Fruit fly (Drosophila melanogaster): ENCODE results near the gene CG14621.

CG14621 gene

dm6 chrX:22477689-22478590 lies 33.9 kb downstream of the CG14621 start (continued):
- TF ChIP-seq sim (GFP tag; IDR thresholded peaks at IDR 0.05) (no peak), Dll (GFP tag; IDR thresholded peaks at IDR 0.05; ENCODE audit: partially characterized antibody) (no peak)

dm6 chrX:22479207-22479820 lies 35.3 kb downstream of the CG14621 start:
- peak; percentile 12 for TF ChIP-seq BtbVII (GFP tag; optimal IDR thresholded peaks at IDR 0.05)
- no peak for TF ChIP-seq Jarid2 (GFP tag; optimal IDR thresholded peaks at IDR 0.05)
- TF ChIP-seq Ptx1 (GFP tag; IDR thresholded peaks at IDR 0.05), result 0 out of 2 replicates have a peak, but pooled peaks have one; percentile 29
- TF ChIP-seq Eip74EF (GFP tag; optimal IDR thresholded peaks at IDR 0.05), result peak in 1 of 2 experiments; percentile 36
- no peak for TF ChIP-seq CG4820 (GFP tag; optimal IDR thresholded peaks at IDR 0.05)
- peak; percentile 32 for TF ChIP-seq fd96Cb (tag; optimal IDR thresholded peaks at IDR 0.05)
- TF ChIP-seq Poxn (GFP tag; IDR thresholded peaks at IDR 0.05), result no peak
- no peak for TF ChIP-seq CG12299 (tag; optimal IDR thresholded peaks at IDR 0.05)
- peak in 1 of 2 experiments; percentile 40 for TF ChIP-seq bsh (GFP tag; optimal IDR thresholded peaks at IDR 0.05)
- TF ChIP-seq sr (GFP tag; IDR thresholded peaks at IDR 0.05), result no peak
- no peak for TF ChIP-seq CG4328 (GFP tag; optimal IDR thresholded peaks at IDR 0.05)
- no peak for TF ChIP-seq CG6813 (GFP tag; optimal IDR thresholded peaks at IDR 0.05)
- no peak for TF ChIP-seq CG12071 (GFP tag; optimal IDR thresholded peaks at IDR 0.05)
- TF ChIP-seq Asciz (GFP tag; optimal IDR thresholded peaks at IDR 0.05), result peak; percentile 30
- TF ChIP-seq CG13424 (tag; optimal IDR thresholded peaks at IDR 0.05), result no peak
- TF ChIP-seq CG3847 (GFP tag; IDR thresholded peaks at IDR 0.05), result no peak
- TF ChIP-seq CG31388 (GFP tag; optimal IDR thresholded peaks at IDR 0.05), result no peak
- TF ChIP-seq sob (GFP tag; IDR thresholded peaks at IDR 0.05), result no peak
- TF ChIP-seq CG18262 (tag; optimal IDR thresholded peaks at IDR 0.05), result peak; percentile 58
- TF ChIP-seq Dp (GFP tag; optimal IDR thresholded peaks at IDR 0.05), result no peak
- TF ChIP-seq Stat92E (GFP tag; optimal IDR thresholded peaks at IDR 0.05), result no peak
- no peak for TF ChIP-seq CG14667 (GFP tag; IDR thresholded peaks at IDR 0.05)
- no peak for TF ChIP-seq CG9609 (GFP tag; optimal IDR thresholded peaks at IDR 0.05)
- no peak for TF ChIP-seq CG17912 (GFP tag; optimal IDR thresholded peaks at IDR 0.05)
- peak; percentile 20 for TF ChIP-seq sens (GFP tag)
- peak; percentile 7 for TF ChIP-seq grau (tag; optimal IDR thresholded peaks at IDR 0.05)
- peak; percentile 22 for TF ChIP-seq Sox100B (GFP tag; optimal IDR thresholded peaks at IDR 0.05)
- no peak for TF ChIP-seq crol (GFP tag; IDR thresholded peaks at IDR 0.05)
- TF ChIP-seq Mad (GFP tag; optimal IDR thresholded peaks at IDR 0.05), result no peak
- TF ChIP-seq CG14014 (GFP tag; IDR thresholded peaks at IDR 0.05), result no peak
- no peak for TF ChIP-seq fd102C (GFP tag; optimal IDR thresholded peaks at IDR 0.05)
- no peak for TF ChIP-seq CG3838 (GFP tag; optimal IDR thresholded peaks at IDR 0.05)
- no peak for TF ChIP-seq pho (GFP tag; optimal IDR thresholded peaks at IDR 0.05)
- TF ChIP-seq CrebB (tag; optimal IDR thresholded peaks at IDR 0.05), result no peak
- TF ChIP-seq D (optimal IDR thresholded peaks at IDR 0.05), result no peak
- peak; percentile 14 for TF ChIP-seq D (GFP tag; optimal IDR thresholded peaks at IDR 0.05)
- no peak for TF ChIP-seq Neu2 (GFP tag; optimal IDR thresholded peaks at IDR 0.05; ENCODE audit: borderline replicate concordance)
- no peak for TF ChIP-seq hkb (optimal IDR thresholded peaks at IDR 0.05)
- TF ChIP-seq hkb (GFP tag; IDR thresholded peaks at IDR 0.05), result peak; percentile 28; the same call in 1 of the 2 replicates
- TF ChIP-seq ttk (GFP tag; IDR thresholded peaks at IDR 0.05), result no peak
- no peak for TF ChIP-seq D19B (GFP tag; optimal IDR thresholded peaks at IDR 0.05)
- no peak for TF ChIP-seq br (optimal IDR thresholded peaks at IDR 0.05)
- TF ChIP-seq CG15601 (tag; optimal IDR thresholded peaks at IDR 0.05), result peak; percentile 41
- no peak for TF ChIP-seq CG31365 (tag; optimal IDR thresholded peaks at IDR 0.05)
- TF ChIP-seq CG2199 (GFP tag; IDR thresholded peaks at IDR 0.05), result no peak
